Fruit fly (Drosophila melanogaster): ENCODE data around the gene CG8064.

CG8064 gene

DNA sequence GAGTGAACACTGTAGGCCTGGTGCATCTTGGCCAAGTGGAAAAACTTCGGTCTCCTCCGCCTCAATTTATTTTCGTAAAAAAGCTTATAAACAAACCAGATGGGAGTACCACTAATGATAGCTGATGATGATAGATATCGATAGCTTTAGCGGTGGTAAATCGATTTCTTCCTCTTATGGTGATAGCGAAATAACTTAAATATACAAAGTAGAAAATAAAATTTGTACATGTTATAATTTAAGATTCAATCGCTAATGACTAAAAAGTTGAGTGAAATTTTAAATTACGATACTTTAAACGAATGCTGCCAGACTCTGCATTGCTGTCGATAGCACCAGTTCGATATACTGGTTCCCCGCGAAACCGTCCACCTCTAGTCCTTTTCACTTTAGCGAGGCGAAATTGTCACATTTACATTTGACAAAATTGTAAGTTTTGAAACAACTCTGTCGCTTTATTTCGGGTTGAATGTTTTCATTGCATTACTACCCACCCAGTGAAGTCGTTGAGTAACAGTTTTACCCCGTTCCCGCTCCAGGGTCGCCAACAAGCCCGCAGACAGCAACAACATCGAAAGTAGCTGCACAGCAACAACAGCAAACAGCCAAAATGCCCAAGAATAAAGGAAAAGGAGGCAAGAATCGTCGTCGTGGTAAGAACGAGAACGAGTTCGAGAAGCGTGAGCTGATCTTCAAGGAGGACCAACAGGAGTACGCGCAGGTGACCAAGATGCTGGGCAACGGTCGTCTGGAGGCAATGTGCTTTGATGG, 8.9 kb upstream of the CG8064 start, which contains the start of the genes Vps39 and eIF1A (continued):
- peak; percentile 86 for TF ChIP-seq Bgb (GFP tag; IDR thresholded peaks at IDR 0.05; ENCODE audit: partially characterized antibody)
- TF ChIP-seq CG12155 (GFP tag; optimal IDR thresholded peaks at IDR 0.05), result peak; percentile 1
- TF ChIP-seq Sry-β (GFP tag; optimal IDR thresholded peaks at IDR 0.05), result no peak
- TF ChIP-seq al (GFP tag; IDR thresholded peaks at IDR 0.05), result peak; percentile 31; the same call in 1 of the 2 replicates
- TF ChIP-seq Sox100B (GFP tag; optimal IDR thresholded peaks at IDR 0.05), result no peak
- no peak for TF ChIP-seq CG6683 (GFP tag; optimal IDR thresholded peaks at IDR 0.05)
- no peak for TF ChIP-seq dati (GFP tag; IDR thresholded peaks at IDR 0.05)
- TF ChIP-seq jigr1 (GFP tag; IDR thresholded peaks at IDR 0.05), result no peak
- no peak for TF ChIP-seq dysf (GFP tag; IDR thresholded peaks at IDR 0.05)
- TF ChIP-seq run (tag; optimal IDR thresholded peaks at IDR 0.05), result no peak
- no peak for TF ChIP-seq Hr78 (GFP tag; optimal IDR thresholded peaks at IDR 0.05)
- peak; percentile 32 for TF ChIP-seq pum (GFP tag; optimal IDR thresholded peaks at IDR 0.05)
- TF ChIP-seq phol (tag; optimal IDR thresholded peaks at IDR 0.05), result peak; percentile 49
- no peak for TF ChIP-seq cato (GFP tag; optimal IDR thresholded peaks at IDR 0.05; ENCODE audit: borderline replicate concordance)
- no peak for TF ChIP-seq nau (GFP tag; optimal IDR thresholded peaks at IDR 0.05)
- peak; percentile 67 for TF ChIP-seq CG2712 (tag; optimal IDR thresholded peaks at IDR 0.05)
- no peak for TF ChIP-seq Six4 (GFP tag; optimal IDR thresholded peaks at IDR 0.05)
- TF ChIP-seq oc (tag; optimal IDR thresholded peaks at IDR 0.05), result no peak
- TF ChIP-seq cg (GFP tag; optimal IDR thresholded peaks at IDR 0.05), result no peak
- TF ChIP-seq CG17568 (GFP tag; optimal IDR thresholded peaks at IDR 0.05), result no peak
- no peak; the same call in 1 of the 2 replicates for TF ChIP-seq E2f1 (GFP tag; IDR thresholded peaks at IDR 0.05)
- peak; percentile 71; the same call in 1 of the 3 replicates for TF ChIP-seq zen2 (GFP tag; IDR thresholded peaks at IDR 0.05; ENCODE audit: partially characterized antibody)
- peak; percentile 33 to 43 for TF ChIP-seq dpn (GFP tag; optimal IDR thresholded peaks at IDR 0.05)
- TF ChIP-seq Scr (GFP tag; IDR thresholded peaks at IDR 0.05; ENCODE audit: partially characterized antibody), result peak; percentile 92
- no peak for TF ChIP-seq ERR (GFP tag; optimal IDR thresholded peaks at IDR 0.05)
- no peak for TF ChIP-seq vvl (GFP tag; IDR thresholded peaks at IDR 0.05)
- TF ChIP-seq CG9727 (GFP tag; optimal IDR thresholded peaks at IDR 0.05), result peak; percentile 54
- peak; percentile 11 for TF ChIP-seq CHES-1-like (GFP tag; optimal IDR thresholded peaks at IDR 0.05)
- TF ChIP-seq CG13123 (GFP tag; optimal IDR thresholded peaks at IDR 0.05), result peak; percentile 44
- TF ChIP-seq unpg (GFP tag; optimal IDR thresholded peaks at IDR 0.05), result peak; percentile 12
- no peak for TF ChIP-seq HLHmδ (GFP tag; optimal IDR thresholded peaks at IDR 0.05)
- peak; percentile 87 for TF ChIP-seq CG14860 (GFP tag; IDR thresholded peaks at IDR 0.05; ENCODE audit: partially characterized antibody)
- peak; percentile 47 for TF ChIP-seq ssp (GFP tag; IDR thresholded peaks at IDR 0.05)
- TF ChIP-seq Sin3A (optimal IDR thresholded peaks at IDR 0.05), result peak; percentile 80
- TF ChIP-seq B-H2 (GFP tag; optimal IDR thresholded peaks at IDR 0.05), result peak; percentile 10
- no peak for TF ChIP-seq sc (optimal IDR thresholded peaks at IDR 0.05)
- TF ChIP-seq sc (GFP tag; optimal IDR thresholded peaks at IDR 0.05), result no peak
- TF ChIP-seq Xbp1 (GFP tag; optimal IDR thresholded peaks at IDR 0.05), result peak; percentile 48
- peak; percentile 51 for TF ChIP-seq CoRest (tag; optimal IDR thresholded peaks at IDR 0.05)
- peak; percentile 72; the same call in 1 of the 2 replicates for TF ChIP-seq CG4360 (GFP tag; IDR thresholded peaks at IDR 0.05)
- peak in 1 of 2 experiments; percentile 33 for TF ChIP-seq Hr51 (GFP tag; optimal IDR thresholded peaks at IDR 0.05)
- TF ChIP-seq BEAF-32 (GFP tag; optimal IDR thresholded peaks at IDR 0.05), result peak; percentile 92
- no peak for TF ChIP-seq prd (optimal IDR thresholded peaks at IDR 0.05)
- TF ChIP-seq prd (GFP tag; IDR thresholded peaks at IDR 0.05), result peak; percentile 26; the same call in 1 of the 3 replicates
- no peak for TF ChIP-seq emc (GFP tag; optimal IDR thresholded peaks at IDR 0.05)
- no peak for TF ChIP-seq CG1832 (GFP tag; optimal IDR thresholded peaks at IDR 0.05)
- no peak for TF ChIP-seq ara (GFP tag; IDR thresholded peaks at IDR 0.05)
- TF ChIP-seq gt (GFP tag; IDR thresholded peaks at IDR 0.05), result no peak
- TF ChIP-seq z (GFP tag; IDR thresholded peaks at IDR 0.05), result no peak

Data from whole organism, embryonic.